Worm (Caenorhabditis elegans): Measurements from ENCODE around the gene R53.4.

The R53.4 gene

DNA sequence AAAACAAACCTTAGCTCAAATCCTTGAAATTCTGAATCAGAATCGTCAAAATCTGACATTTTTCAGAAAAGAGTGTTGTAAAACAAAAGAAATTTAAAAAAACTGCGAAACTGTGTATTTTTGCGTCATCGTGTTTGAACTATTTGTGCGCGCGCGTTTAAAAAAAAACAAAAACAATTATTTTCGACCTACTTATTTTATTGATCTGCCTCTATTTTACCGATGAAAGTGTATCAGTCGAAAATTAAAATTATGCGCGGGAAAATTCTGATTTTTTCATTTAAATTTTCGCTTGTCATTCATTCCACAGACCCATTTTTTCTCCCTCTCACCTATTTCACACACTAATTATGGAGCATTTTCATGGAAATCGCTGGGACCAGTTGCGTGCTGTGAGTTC is 29.0 kb downstream of the R53.4 start, which contains the start of the genes C05C10.7 and C05C10.5 (continued):
- TF ChIP-seq B0336.3 (GFP tag; IDR thresholded peaks at IDR 0.05) (peak; percentile 74; the same call in 1 of the 2 replicates), F49E8.2 (tag; optimal IDR thresholded peaks at IDR 0.05; ENCODE audit: insufficient read depth) (no peak), let-607 (tag; optimal IDR thresholded peaks at IDR 0.05) (no peak), F39B2.1 (GFP tag; IDR thresholded peaks at IDR 0.05) (no peak), nhr-120 (GFP tag; IDR thresholded peaks at IDR 0.05) (no peak), lag-1 (GFP tag; IDR thresholded peaks at IDR 0.05) (no peak), xnd-1 (tag; optimal IDR thresholded peaks at IDR 0.05) (peak; percentile 86), ceh-27 (GFP tag; optimal IDR thresholded peaks at IDR 0.05) (no peak), ztf-26 (tag; optimal IDR thresholded peaks at IDR 0.05) (no peak), ets-4 (GFP tag; optimal IDR thresholded peaks at IDR 0.05) (no peak), D2030.7 (GFP tag; IDR thresholded peaks at IDR 0.05) (peak; percentile 90), zfh-2 (GFP tag; conservative IDR thresholded peaks at IDR 0.05) (no peak), F22D6.2 (tag; optimal IDR thresholded peaks at IDR 0.05) (no peak), rec-8 (tag; optimal IDR thresholded peaks at IDR 0.05) (no peak), K11D2.4 (GFP tag; IDR thresholded peaks at IDR 0.05) (no peak), madf-6 (GFP tag; IDR thresholded peaks at IDR 0.05) (peak; percentile 98), mel-28 (tag; optimal IDR thresholded peaks at IDR 0.05; ENCODE audit: borderline replicate concordance) (no peak), ztf-3 (GFP tag; optimal IDR thresholded peaks at IDR 0.05) (no peak), let-526 (GFP tag; IDR thresholded peaks at IDR 0.05) (no peak), hsf-1 (GFP tag; IDR thresholded peaks at IDR 0.05) (peak; percentile 80), atf-7 (tag; optimal IDR thresholded peaks at IDR 0.05) (no peak), T07F8.4 (tag; optimal IDR thresholded peaks at IDR 0.05) (no peak), dpl-1 (GFP tag; optimal IDR thresholded peaks at IDR 0.05) (peak; percentile 84), F52B5.7 (tag; optimal IDR thresholded peaks at IDR 0.05) (no peak), F10E7.11 (tag; optimal IDR thresholded peaks at IDR 0.05) (no peak), hrde-1 (tag; optimal IDR thresholded peaks at IDR 0.05; ENCODE audit: borderline replicate concordance) (no peak), dpff-1 (tag; optimal IDR thresholded peaks at IDR 0.05) (no peak), C06A6.2 (GFP tag; conservative IDR thresholded peaks at IDR 0.05) (no peak), athp-1 (tag; optimal IDR thresholded peaks at IDR 0.05) (peak; percentile 69), nhr-27 (tag; optimal IDR thresholded peaks at IDR 0.05) (no peak), egl-44 (GFP tag; IDR thresholded peaks at IDR 0.05) (no peak), nhr-179 (tag; optimal IDR thresholded peaks at IDR 0.05) (no peak), F57C9.4 (tag; optimal IDR thresholded peaks at IDR 0.05) (no peak), him-1 (tag; optimal IDR thresholded peaks at IDR 0.05) (no peak), F57A8.1 (GFP tag; optimal IDR thresholded peaks at IDR 0.05) (no peak), lsl-1 (GFP tag; optimal IDR thresholded peaks at IDR 0.05) (peak; percentile 78), sea-2 (GFP tag; IDR thresholded peaks at IDR 0.05) (no peak), bed-1 (GFP tag; IDR thresholded peaks at IDR 0.05) (no peak), cebp-2 (GFP tag; IDR thresholded peaks at IDR 0.05) (no peak), Y56A3A.18 (GFP tag; IDR thresholded peaks at IDR 0.05) (no peak), lir-1 (GFP tag; conservative IDR thresholded peaks at IDR 0.05) (no peak), rpc-1 (optimal IDR thresholded peaks at IDR 0.05) (no peak), rpc-1 (tag; optimal IDR thresholded peaks at IDR 0.05) (no peak), snpc-4 (GFP tag; optimal IDR thresholded peaks at IDR 0.05) (peak; percentile 21), snpc-4 (tag; optimal IDR thresholded peaks at IDR 0.05) (no peak), hlh-26 (GFP tag; conservative IDR thresholded peaks at IDR 0.05) (no peak), somi-1 (GFP tag; optimal IDR thresholded peaks at IDR 0.05) (no peak), aptf-3 (GFP tag; IDR thresholded peaks at IDR 0.05) (no peak), F33H1.4 (GFP tag; IDR thresholded peaks at IDR 0.05) (peak; percentile 82), F55B11.4 (tag; optimal IDR thresholded peaks at IDR 0.05; ENCODE audit: borderline replicate concordance, insufficient read depth) (no peak)

All from whole organism, young adult.